Worm (Caenorhabditis elegans) whole organism, young adult: ENCODE measurements around the gene pap-1.

Experiments
- D2030.7 ChIP-seq: fragments of 200-800 bp; sonication (Bioruptor generic); IDR thresholded peaks from 2 replicates; pipeline ENCODE4 v1.3.6; 2022; ENCODE audit warnings: missing genetic modification reagents, missing genetic modification characterization, missing compliant biosample characterization
- F23B12.7 ChIP-seq: sonication (generic microtip); optimal IDR thresholded peaks from 2 replicates; lab custom pipeline; 2017; ENCODE audit warnings: missing genetic modification characterization, mild to moderate bottlenecking, missing compliant biosample characterization, antibody characterized with exemption, moderate library complexity; ENCODE audit not compliant: insufficient read depth
- F37B4.10 ChIP-seq: fragments of 200-800 bp; sonication (Bioruptor generic); IDR thresholded peaks from 2 replicates; pipeline ENCODE4 v1.3.6; 2022; ENCODE audit warnings: missing genetic modification characterization, missing compliant biosample characterization
- F39B2.1 ChIP-seq: fragments of 200-800 bp; sonication (Bioruptor generic); IDR thresholded peaks from 2 replicates; pipeline ENCODE4 v1.3.6; 2022; ENCODE audit warnings: missing genetic modification reagents, missing genetic modification characterization, missing compliant biosample characterization
- F55B11.4 ChIP-seq: sonication (generic microtip); optimal IDR thresholded peaks from 2 replicates; lab custom pipeline; 2016; ENCODE audit warnings: missing compliant biosample characterization, missing genetic modification characterization, borderline replicate concordance; ENCODE audit not compliant: insufficient read depth
- K11D2.4 ChIP-seq: fragments of 200-800 bp; sonication (Bioruptor generic); IDR thresholded peaks from 2 replicates; pipeline ENCODE4 v1.3.6; 2022; ENCODE audit warnings: missing genetic modification reagents, missing genetic modification characterization, missing compliant biosample characterization
- Y53G8AR.9 ChIP-seq: fragments of 200-800 bp; sonication (Bioruptor generic); conservative IDR thresholded peaks from 2 replicates; pipeline ENCODE4 v1.3.6; 2022; ENCODE audit warnings: missing genetic modification reagents, missing genetic modification characterization, missing compliant biosample characterization
- Y56A3A.18 ChIP-seq: fragments of 200-800 bp; sonication (Bioruptor generic); IDR thresholded peaks from 2 replicates; pipeline ENCODE4 v1.3.6; 2022; ENCODE audit warnings: missing genetic modification reagents, missing genetic modification characterization, missing compliant biosample characterization
- aptf-2 ChIP-seq: fragments of 200-800 bp; sonication (Bioruptor generic); conservative IDR thresholded peaks from 2 replicates; pipeline ENCODE4 v1.3.6; 2022; ENCODE audit warnings: missing genetic modification reagents, missing genetic modification characterization, missing compliant biosample characterization
- aptf-3 ChIP-seq: fragments of 200-800 bp; sonication (Bioruptor generic); IDR thresholded peaks from 2 replicates; pipeline ENCODE4 v1.3.6; 2022; ENCODE audit warnings: missing genetic modification characterization, missing compliant biosample characterization
- atf-7 ChIP-seq: sonication (generic microtip); optimal IDR thresholded peaks from 2 replicates; lab custom pipeline; 2017; ENCODE audit warnings: mild to moderate bottlenecking, missing genetic modification characterization, missing compliant biosample characterization
- athp-1 ChIP-seq: sonication (generic microtip); optimal IDR thresholded peaks from 2 replicates; lab custom pipeline; 2017; ENCODE audit warnings: mild to moderate bottlenecking, missing genetic modification characterization, missing compliant biosample characterization
- bed-2 ChIP-seq: fragments of 200-800 bp; sonication (Bioruptor generic); IDR thresholded peaks from 2 replicates; pipeline ENCODE4 v1.3.6; 2022; ENCODE audit warnings: missing genetic modification reagents, missing genetic modification characterization, missing compliant biosample characterization
- cebp-1 ChIP-seq, 2 experiments: fragments of 200-800 bp in 1 of 2; sonication (Bioruptor generic) in 1 of 2; sonication (generic microtip) in 1 of 2; IDR thresholded peaks in 1 of 2; optimal IDR thresholded peaks in 1 of 2; 2 replicates each; pipeline versions ENCODE4 v1.3.6 to Lab custom; 2017 to 2022; ENCODE audit warnings: missing compliant biosample characterization in 2 of 2, missing genetic modification characterization in 2 of 2, mild to moderate bottlenecking in 1 of 2, missing genetic modification reagents in 1 of 2, moderate library complexity in 1 of 2
- die-1 ChIP-seq: sonication (generic microtip); optimal IDR thresholded peaks from 2 replicates; lab custom pipeline; 2016; ENCODE audit warnings: missing genotype, mild to moderate bottlenecking, missing genetic modification characterization, missing compliant biosample characterization
- dox-1 ChIP-seq: fragments of 200-800 bp; sonication (Bioruptor generic); IDR thresholded peaks from 2 replicates; pipeline ENCODE4 v1.3.6; 2022; ENCODE audit warnings: missing genetic modification reagents, missing genetic modification characterization, missing compliant biosample characterization
- dpff-1 ChIP-seq: sonication (generic microtip); optimal IDR thresholded peaks from 2 replicates; lab custom pipeline; 2017; ENCODE audit warnings: mild to moderate bottlenecking, missing genetic modification characterization, missing compliant biosample characterization
- egrh-3 ChIP-seq: fragments of 200-800 bp; sonication (Bioruptor generic); IDR thresholded peaks from 2 replicates; pipeline ENCODE4 v1.3.6; 2022; ENCODE audit warnings: missing genetic modification reagents, missing genetic modification characterization, missing compliant biosample characterization
- ets-4 ChIP-seq: fragments of 200-800 bp; sonication (Bioruptor generic); optimal IDR thresholded peaks from 2 replicates; lab custom pipeline; 2018; ENCODE audit warnings: mild to moderate bottlenecking, missing genetic modification characterization, missing compliant biosample characterization
- gei-17 ChIP-seq: fragments of 200-800 bp; sonication (Bioruptor generic); optimal IDR thresholded peaks from 2 replicates; lab custom pipeline; 2018; ENCODE audit warnings: mild to moderate bottlenecking, missing genetic modification characterization, missing compliant biosample characterization
- hlh-12 ChIP-seq: sonication (generic microtip); optimal IDR thresholded peaks from 2 replicates; lab custom pipeline; 2016; ENCODE audit warnings: missing genetic modification characterization, missing compliant biosample characterization
- hlh-26 ChIP-seq: fragments of 200-800 bp; sonication (Bioruptor generic); conservative IDR thresholded peaks from 2 replicates; pipeline ENCODE4 v1.3.6; 2022; ENCODE audit warnings: missing genetic modification reagents, missing genetic modification characterization, missing compliant biosample characterization
- hmg-1.2 ChIP-seq: fragments of 200-800 bp; sonication (Bioruptor generic); IDR thresholded peaks from 2 replicates; pipeline ENCODE4 v1.3.6; 2022; ENCODE audit warnings: missing genetic modification reagents, missing genetic modification characterization, missing compliant biosample characterization
- hrde-1 ChIP-seq: sonication (generic microtip); optimal IDR thresholded peaks from 2 replicates; lab custom pipeline; 2016; ENCODE audit warnings: missing genetic modification characterization, mild to moderate bottlenecking, missing compliant biosample characterization, moderate library complexity, missing genotype, missing genetic modification reagents, borderline replicate concordance
- hsf-1 ChIP-seq: fragments of 200-800 bp; sonication (Bioruptor generic); IDR thresholded peaks from 2 replicates; pipeline ENCODE4 v1.3.6; 2022; ENCODE audit warnings: missing genetic modification reagents, missing genetic modification characterization, missing compliant biosample characterization
- let-607 ChIP-seq, 2 experiments: fragments of 200-800 bp in 1 of 2; sonication (Bioruptor generic) in 1 of 2; sonication (generic microtip) in 1 of 2; optimal IDR thresholded peaks; 2 replicates each; lab custom pipeline; 2016 to 2018; ENCODE audit warnings: mild to moderate bottlenecking in 2 of 2, missing compliant biosample characterization in 2 of 2, missing genetic modification characterization in 2 of 2, moderate library complexity in 2 of 2, missing genotype in 1 of 2
- lin-26 ChIP-seq: fragments of 200-800 bp; sonication (Bioruptor generic); IDR thresholded peaks from 2 replicates; pipeline ENCODE4 v1.3.6; 2022; ENCODE audit warnings: missing genetic modification reagents, missing genetic modification characterization, missing compliant biosample characterization
- lin-35 ChIP-seq, 3 experiments: fragments of 150-350 bp in 2 of 3; sonication (generic microtip) in 1 of 3; optimal IDR thresholded peaks; 2 replicates each; lab custom pipeline; 2014 to 2018; ENCODE audit warnings: missing biosample characterization in 3 of 3, missing genetic modification characterization in 3 of 3, missing genetic modification reagents in 3 of 3
- lin-54 ChIP-seq: fragments of 200-800 bp; sonication (Bioruptor generic); optimal IDR thresholded peaks from 2 replicates; lab custom pipeline; 2018; ENCODE audit warnings: mild to moderate bottlenecking, missing genetic modification characterization, missing compliant biosample characterization
- lsl-1 ChIP-seq: fragments of 200-800 bp; sonication (Bioruptor generic); optimal IDR thresholded peaks from 2 replicates; lab custom pipeline; 2018; ENCODE audit warnings: mild to moderate bottlenecking, missing genetic modification characterization, moderate library complexity, missing compliant biosample characterization
- nhr-27 ChIP-seq: fragments of 200-800 bp; sonication (Bioruptor generic); optimal IDR thresholded peaks from 2 replicates; lab custom pipeline; 2018; ENCODE audit warnings: mild to moderate bottlenecking, missing genetic modification characterization, moderate library complexity, missing compliant biosample characterization
- nhr-80 ChIP-seq: sonication (generic microtip); optimal IDR thresholded peaks from 2 replicates; lab custom pipeline; 2016; ENCODE audit warnings: missing genetic modification characterization, missing compliant biosample characterization
- pbrm-1 ChIP-seq: fragments of 200-800 bp; sonication (Bioruptor generic); IDR thresholded peaks from 2 replicates; pipeline ENCODE4 v1.3.6; 2022; ENCODE audit warnings: missing genetic modification reagents, missing genetic modification characterization, missing compliant biosample characterization
- rec-8 ChIP-seq, 2 experiments: sonication (generic microtip); optimal IDR thresholded peaks; 2 replicates each; lab custom pipeline; 2016; ENCODE audit warnings: mild to moderate bottlenecking in 2 of 2, missing genetic modification characterization in 2 of 2, missing genetic modification reagents in 2 of 2, missing genotype in 2 of 2, missing biosample characterization in 1 of 2, missing compliant biosample characterization in 1 of 2, moderate library complexity in 1 of 2
- repo-1 ChIP-seq: sonication (generic microtip); optimal IDR thresholded peaks from 2 replicates; lab custom pipeline; 2017; ENCODE audit warnings: mild to moderate bottlenecking, missing genetic modification characterization, missing compliant biosample characterization
- rpc-1 ChIP-seq, 2 experiments: fragments of 150-350 bp in 1 of 2; sonication (generic microtip) in 1 of 2; optimal IDR thresholded peaks; 2 replicates each; lab custom pipeline; 2014 to 2018; ENCODE audit warnings: missing biosample characterization in 1 of 2, missing genetic modification characterization in 1 of 2, missing genetic modification reagents in 1 of 2, missing genotype in 1 of 2
- sea-2 ChIP-seq: fragments of 200-800 bp; sonication (Bioruptor generic); IDR thresholded peaks from 2 replicates; pipeline ENCODE4 v1.3.6; 2022; ENCODE audit warnings: missing genetic modification characterization, missing compliant biosample characterization
- snpc-1.1 ChIP-seq: sonication (generic microtip); optimal IDR thresholded peaks from 2 replicates; lab custom pipeline; 2017; ENCODE audit warnings: missing genetic modification characterization, mild to moderate bottlenecking, missing compliant biosample characterization, antibody characterized with exemption, moderate library complexity, missing genotype, missing genetic modification reagents; ENCODE audit not compliant: insufficient read depth
- somi-1 ChIP-seq: fragments of 200-800 bp; sonication (Bioruptor generic); optimal IDR thresholded peaks from 2 replicates; lab custom pipeline; 2018; ENCODE audit warnings: mild to moderate bottlenecking, missing genetic modification characterization, missing compliant biosample characterization
- tbp1 ChIP-seq: fragments of 200-800 bp; sonication (Bioruptor generic); optimal IDR thresholded peaks from 2 replicates; lab custom pipeline; 2018; ENCODE audit warnings: mild to moderate bottlenecking, missing genetic modification characterization, missing compliant biosample characterization
- ztf-26 ChIP-seq: sonication (generic microtip); optimal IDR thresholded peaks from 2 replicates; lab custom pipeline; 2017; ENCODE audit warnings: missing genetic modification characterization, missing compliant biosample characterization
- ztf-28 ChIP-seq: fragments of 200-800 bp; sonication (Bioruptor generic); IDR thresholded peaks from 2 replicates; pipeline ENCODE4 v1.3.6; 2022; ENCODE audit warnings: missing genetic modification reagents, missing genetic modification characterization, missing compliant biosample characterization
- ztf-3 ChIP-seq: fragments of 200-800 bp; sonication (Bioruptor generic); optimal IDR thresholded peaks from 2 replicates; lab custom pipeline; 2018; ENCODE audit warnings: mild to moderate bottlenecking, missing genetic modification characterization, missing compliant biosample characterization

Gene pap-1

ce11 chrV:10467104-10467503 lies 25.3 kb downstream of the pap-1 start:
- peak in 1 of 3 experiments; percentile 14 for TF ChIP-seq lin-35 (GFP tag; optimal IDR thresholded peaks at IDR 0.05; lab: Kevin White, UChicago)
- no peak for TF ChIP-seq cebp-1 (GFP tag; IDR thresholded peaks at IDR 0.05; lab: Robert Waterston, UW)
- TF ChIP-seq cebp-1 (tag; optimal IDR thresholded peaks at IDR 0.05; lab: Kevin White, UChicago): peak; percentile 22
- no peak for TF ChIP-seq D2030.7 (GFP tag; lab: Robert Waterston, UW)

DNA sequence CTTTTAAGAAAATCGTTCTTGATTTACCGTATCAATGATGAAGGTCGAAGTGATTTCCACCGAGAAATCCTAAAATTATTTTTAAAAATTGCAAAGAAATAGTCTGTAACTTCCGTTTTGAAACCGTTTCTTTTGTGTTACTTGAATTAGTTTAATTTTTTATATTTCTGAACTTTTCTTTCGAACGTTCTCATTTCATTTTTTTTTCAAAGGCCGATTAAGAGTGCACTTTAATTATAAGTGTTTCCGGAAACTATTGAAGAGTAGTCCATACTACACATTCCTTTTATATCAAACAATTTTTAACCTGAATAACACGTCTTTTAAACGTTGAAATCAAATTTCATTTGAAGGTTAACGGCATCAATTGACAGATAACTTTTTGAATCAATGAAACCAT lies 25.9 kb downstream of the pap-1 start:
- TF ChIP-seq hrde-1 (no peak), athp-1 (tag; lab: Kevin White, UChicago) (no peak), pbrm-1 (no peak), dpff-1 (tag; lab: Kevin White, UChicago) (no peak), gei-17 (no peak)

ce11 chrV:10468190-10468589 lies 26.4 kb downstream of the pap-1 start, which contains the start of gene egl-9:
TSS of gene egl-9 (plus strand) at chrV:10468517.
- TF ChIP-seq die-1 (no peak), K11D2.4 (GFP tag; lab: Robert Waterston, UW) (peak; percentile 12; the same call in 1 of the 2 replicates), sea-2 (GFP tag; lab: Robert Waterston, UW) (no peak), nhr-27 (tag; lab: Kevin White, UChicago) (no peak), atf-7 (tag; lab: Kevin White, UChicago) (peak; percentile 39), rec-8 (tag; optimal IDR thresholded peaks at IDR 0.05; lab: Kevin White, UChicago) (no peak), Y53G8AR.9 (GFP tag; lab: Robert Waterston, UW) (no peak), ztf-28 (GFP tag; lab: Robert Waterston, UW) (no peak), F23B12.7 (tag; lab: Kevin White, UChicago) (no peak), F37B4.10 (GFP tag; lab: Robert Waterston, UW) (no peak), somi-1 (GFP tag; lab: Kevin White, UChicago) (peak; percentile 22), hlh-26 (GFP tag; lab: Robert Waterston, UW) (no peak), egrh-3 (GFP tag; lab: Robert Waterston, UW) (no peak), dox-1 (GFP tag; lab: Robert Waterston, UW) (peak; percentile 70), ets-4 (GFP tag; lab: Kevin White, UChicago) (peak; percentile 9), dpff-1 (tag; lab: Kevin White, UChicago) (no peak), rpc-1 (optimal IDR thresholded peaks at IDR 0.05; lab: Kevin White, UChicago) (no peak), rpc-1 (tag; optimal IDR thresholded peaks at IDR 0.05; lab: Kevin White, UChicago) (no peak), hmg-1.2 (GFP tag; lab: Robert Waterston, UW) (0 out of 2 replicates have a peak, but pooled peaks have one; percentile 12), nhr-80 (tag; lab: Kevin White, UChicago) (peak; percentile 86), snpc-1.1 (tag; lab: Kevin White, UChicago) (no peak), pbrm-1 (no peak), D2030.7 (GFP tag; lab: Robert Waterston, UW) (no peak), hsf-1 (GFP tag; lab: Robert Waterston, UW) (no peak), F55B11.4 (tag; lab: Kevin White, UChicago) (no peak), ztf-3 (GFP tag; lab: Kevin White, UChicago) (no peak), aptf-3 (no peak), lin-26 (GFP tag; lab: Robert Waterston, UW) (0 out of 2 replicates have a peak, but pooled peaks have one; percentile 38), aptf-2 (GFP tag; lab: Robert Waterston, UW) (no peak), gei-17 (no peak), F39B2.1 (no peak), lin-54 (GFP tag; lab: Kevin White, UChicago) (peak; percentile 13), Y56A3A.18 (GFP tag; lab: Robert Waterston, UW) (no peak), let-607 (tag; optimal IDR thresholded peaks at IDR 0.05; lab: Kevin White, UChicago) (peak; percentile 15 to 57), ztf-26 (tag; lab: Kevin White, UChicago) (peak; percentile 26), tbp1 (GFP tag; lab: Kevin White, UChicago) (peak; percentile 32), hlh-12 (tag; lab: Kevin White, UChicago) (no peak), repo-1 (tag; lab: Kevin White, UChicago) (no peak), cebp-1 (GFP tag; IDR thresholded peaks at IDR 0.05; lab: Robert Waterston, UW) (no peak), cebp-1 (tag; optimal IDR thresholded peaks at IDR 0.05; lab: Kevin White, UChicago) (peak; percentile 27), lsl-1 (GFP tag; lab: Kevin White, UChicago) (no peak), bed-2 (no peak)
